Fruit fly (Drosophila melanogaster) whole organism, embryonic: ENCODE measurements around the gene trbl.

Source experiments
- CG10321 ChIP-seq: fragments of 200-800 bp; sonication (Bioruptor generic); IDR thresholded peaks from 2 replicates; pipeline ENCODE4 v1.3.6; 2022; ENCODE audit warnings: missing biosample characterization, missing genetic modification characterization
- CG11456 ChIP-seq: fragments of 200-800 bp; sonication (Bioruptor generic); IDR thresholded peaks from 3 replicates; pipeline ENCODE4 v1.3.6; 2022; ENCODE audit warnings: missing biosample characterization, missing genetic modification characterization
- CG12236 ChIP-seq: fragments of 200-800 bp; sonication (Bioruptor generic); optimal IDR thresholded peaks from 2 replicates; lab custom pipeline; 2016; ENCODE audit warnings: missing biosample characterization, missing genetic modification characterization
- CG1233 ChIP-seq: fragments of 200-800 bp; sonication (Bioruptor generic); optimal IDR thresholded peaks from 4 replicates; lab custom pipeline; 2018; ENCODE audit warnings: missing biosample characterization, mild to moderate bottlenecking, missing genetic modification characterization
- CG12659 ChIP-seq: fragments of 200-800 bp; sonication (Bioruptor generic); optimal IDR thresholded peaks from 3 replicates; lab custom pipeline; 2017; ENCODE audit warnings: mild to moderate bottlenecking, missing biosample characterization, missing genetic modification reagents, missing genetic modification characterization
- CG12744 ChIP-seq: fragments of 200-800 bp; sonication (Bioruptor generic); optimal IDR thresholded peaks from 2 replicates; lab custom pipeline; 2016; ENCODE audit warnings: missing biosample characterization, missing genetic modification characterization
- CG14667 ChIP-seq: fragments of 200-800 bp; sonication (Bioruptor generic); IDR thresholded peaks from 2 replicates; pipeline ENCODE4 v1.3.6; 2022; ENCODE audit warnings: missing biosample characterization, missing genetic modification characterization
- CG14860 ChIP-seq: fragments of 200-800 bp; sonication (Bioruptor generic); IDR thresholded peaks from 3 replicates; pipeline ENCODE4 v1.3.6; 2022; ENCODE audit warnings: missing biosample characterization, missing genetic modification characterization; ENCODE audit not compliant: partially characterized antibody
- CG15479 ChIP-seq: fragments of 200-800 bp; sonication (Bioruptor generic); optimal IDR thresholded peaks from 3 replicates; lab custom pipeline; 2019; ENCODE audit warnings: missing biosample characterization, mild to moderate bottlenecking, missing genetic modification characterization, moderate library complexity
- CG15696 ChIP-seq: fragments of 200-800 bp; sonication (Bioruptor generic); optimal IDR thresholded peaks from 2 replicates; lab custom pipeline; 2019; ENCODE audit warnings: missing biosample characterization, mild to moderate bottlenecking, missing genetic modification characterization, moderate library complexity
- CG18619 ChIP-seq: fragments of 200-800 bp; sonication (Bioruptor generic); optimal IDR thresholded peaks from 3 replicates; lab custom pipeline; 2017; ENCODE audit warnings: missing biosample characterization, mild to moderate bottlenecking, missing genetic modification characterization
- CG2120 ChIP-seq: fragments of 200-800 bp; sonication (Bioruptor generic); optimal IDR thresholded peaks from 3 replicates; lab custom pipeline; 2016; ENCODE audit warnings: missing biosample characterization, missing genetic modification characterization
- CG31388 ChIP-seq: fragments of 200-800 bp; sonication (Bioruptor generic); optimal IDR thresholded peaks from 2 replicates; lab custom pipeline; 2016; ENCODE audit warnings: missing biosample characterization, missing genetic modification characterization
- CG31441 ChIP-seq: fragments of 200-800 bp; sonication (Bioruptor generic); IDR thresholded peaks from 2 replicates; pipeline ENCODE4 v1.3.6; 2022; ENCODE audit warnings: missing biosample characterization, missing genetic modification characterization
- CG32767 ChIP-seq: fragments of 200-800 bp; sonication (Bioruptor generic); IDR thresholded peaks from 2 replicates; pipeline ENCODE4 v1.3.6; 2022; ENCODE audit warnings: missing biosample characterization, missing genetic modification characterization
- CG3281 ChIP-seq: fragments of 200-800 bp; sonication (Bioruptor generic); optimal IDR thresholded peaks from 3 replicates; lab custom pipeline; 2017; ENCODE audit warnings: missing biosample characterization, mild to moderate bottlenecking, missing genetic modification characterization
- CG4360 ChIP-seq: fragments of 200-800 bp; sonication (Bioruptor generic); IDR thresholded peaks from 2 replicates; pipeline ENCODE4 v1.3.6; 2022; ENCODE audit warnings: missing biosample characterization, missing genetic modification characterization
- CG6254 ChIP-seq: fragments of 200-800 bp; sonication (Bioruptor generic); optimal IDR thresholded peaks from 3 replicates; lab custom pipeline; 2017; ENCODE audit warnings: mild to moderate bottlenecking, missing biosample characterization, missing genetic modification reagents, missing genetic modification characterization
- CG6272 ChIP-seq: fragments of 200-800 bp; sonication (Bioruptor generic); IDR thresholded peaks from 2 replicates; pipeline ENCODE4 v1.3.6; 2022; ENCODE audit warnings: missing biosample characterization, missing genetic modification characterization
- CG7839 ChIP-seq: fragments of 200-800 bp; sonication (Bioruptor generic); optimal IDR thresholded peaks from 3 replicates; lab custom pipeline; 2018; ENCODE audit warnings: missing biosample characterization, mild to moderate bottlenecking, missing genetic modification characterization, moderate library complexity
- CG8359 ChIP-seq: fragments of 200-800 bp; sonication (Bioruptor generic); optimal IDR thresholded peaks from 2 replicates; lab custom pipeline; 2017; ENCODE audit warnings: missing biosample characterization, mild to moderate bottlenecking, missing genetic modification characterization, borderline replicate concordance
- CHES-1-like ChIP-seq: fragments of 200-800 bp; sonication (Bioruptor generic); optimal IDR thresholded peaks from 2 replicates; lab custom pipeline; 2016; ENCODE audit warnings: missing biosample characterization, missing genetic modification characterization
- Gsc ChIP-seq: fragments of 200-800 bp; sonication (Bioruptor generic); IDR thresholded peaks from 2 replicates; pipeline ENCODE4 v1.3.6; 2022; ENCODE audit warnings: missing biosample characterization, missing genetic modification characterization
- HmgD ChIP-seq: fragments of 200-800 bp; sonication (Bioruptor generic); optimal IDR thresholded peaks from 3 replicates; lab custom pipeline; 2016; ENCODE audit warnings: missing biosample characterization, missing genetic modification characterization
- Hr39 ChIP-seq: fragments of >200 bp; optimal IDR thresholded peaks from 2 replicates; lab custom pipeline; 2017
- Kr ChIP-seq: fragments of 200-800 bp; sonication (Bioruptor generic); optimal IDR thresholded peaks from 2 replicates; lab custom pipeline; 2017; ENCODE audit warnings: missing biosample characterization, mild to moderate bottlenecking, missing genetic modification characterization
- Meics ChIP-seq: fragments of 200-800 bp; sonication (Bioruptor generic); optimal IDR thresholded peaks from 2 replicates; lab custom pipeline; 2017; ENCODE audit warnings: missing biosample characterization, mild to moderate bottlenecking, missing genetic modification characterization
- NFAT ChIP-seq: fragments of 200-800 bp; sonication (Bioruptor generic); IDR thresholded peaks from 2 replicates; pipeline ENCODE4 v1.3.6; 2022; ENCODE audit warnings: missing biosample characterization, missing genetic modification characterization
- Nf-YC ChIP-seq: fragments of 200-800 bp; optimal IDR thresholded peaks from 3 replicates; lab custom pipeline; 2019; ENCODE audit warnings: missing biosample characterization, mild to moderate bottlenecking, missing genetic modification characterization, moderate library complexity
- Side ChIP-seq: fragments of 200-800 bp; sonication (Bioruptor generic); optimal IDR thresholded peaks from 2 replicates; lab custom pipeline; 2016; ENCODE audit warnings: missing biosample characterization, missing genetic modification characterization
- amos ChIP-seq: fragments of 200-800 bp; sonication (Bioruptor generic); IDR thresholded peaks from 2 replicates; pipeline ENCODE4 v1.3.6; 2022; ENCODE audit warnings: missing biosample characterization, missing genetic modification characterization; ENCODE audit not compliant: partially characterized antibody
- aop ChIP-seq: fragments of 200-800 bp; sonication (Bioruptor generic); IDR thresholded peaks from 2 replicates; pipeline ENCODE4 v1.3.6; 2022; ENCODE audit warnings: missing biosample characterization, missing genetic modification characterization
- ara ChIP-seq: fragments of 200-800 bp; sonication (Bioruptor generic); IDR thresholded peaks from 2 replicates; pipeline ENCODE4 v1.3.6; 2022; ENCODE audit warnings: missing biosample characterization, missing genetic modification characterization
- az2 ChIP-seq: fragments of 200-800 bp; sonication (Bioruptor generic); optimal IDR thresholded peaks from 3 replicates; lab custom pipeline; 2016; ENCODE audit warnings: missing biosample characterization, missing genetic modification characterization
- bab2 ChIP-seq: fragments of 200-800 bp; sonication (Bioruptor generic); optimal IDR thresholded peaks from 2 replicates; lab custom pipeline; 2016; ENCODE audit warnings: missing biosample characterization, missing genetic modification characterization
- bigmax ChIP-seq: fragments of 200-800 bp; sonication (Bioruptor generic); optimal IDR thresholded peaks from 2 replicates; lab custom pipeline; 2018; ENCODE audit warnings: missing biosample characterization, mild to moderate bottlenecking, missing genetic modification characterization
- cad ChIP-seq: fragments of >200 bp; optimal IDR thresholded peaks from 2 replicates; lab custom pipeline; 2017; ENCODE audit warnings: missing biosample characterization, missing genetic modification characterization
- inv ChIP-seq: fragments of 200-800 bp; sonication (Bioruptor generic); IDR thresholded peaks from 2 replicates; pipeline ENCODE4 v1.3.6; 2022; ENCODE audit warnings: missing biosample characterization, missing genetic modification characterization; ENCODE audit not compliant: partially characterized antibody
- jing ChIP-seq: fragments of 200-800 bp; sonication (Bioruptor generic); optimal IDR thresholded peaks from 2 replicates; lab custom pipeline; 2018; ENCODE audit warnings: missing biosample characterization, mild to moderate bottlenecking, missing genetic modification characterization
- kay ChIP-seq: fragments of 200-800 bp; sonication (Bioruptor generic); optimal IDR thresholded peaks from 2 replicates; lab custom pipeline; 2016; ENCODE audit warnings: missing biosample characterization, missing genetic modification characterization
- knrl ChIP-seq: fragments of 200-800 bp; sonication (Bioruptor generic); IDR thresholded peaks from 3 replicates; pipeline ENCODE4 v1.3.6; 2022; ENCODE audit warnings: missing biosample characterization, missing genetic modification characterization; ENCODE audit not compliant: partially characterized antibody
- odd ChIP-seq: fragments of 200-800 bp; sonication (Bioruptor generic); optimal IDR thresholded peaks from 2 replicates; lab custom pipeline; 2017; ENCODE audit warnings: missing biosample characterization, mild to moderate bottlenecking, missing genetic modification characterization
- pan ChIP-seq, 4 experiments: fragments of >200 bp in 3 of 4; fragments of 200-800 bp in 1 of 4; sonication (Bioruptor generic) in 1 of 4; optimal IDR thresholded peaks in 3 of 4; IDR thresholded peaks in 1 of 4; 2 replicates each; pipeline versions ENCODE4 v1.3.6 to Lab custom; 2017 to 2022; ENCODE audit warnings: missing biosample characterization in 2 of 4, missing genetic modification characterization in 2 of 4, mixed read lengths in 1 of 4
- sc ChIP-seq, 3 experiments: fragments of >200 bp in 2 of 3; fragments of 200-800 bp in 1 of 3; sonication (Bioruptor generic) in 1 of 3; optimal IDR thresholded peaks; 2 replicates in 2 of 3; 3 replicates in 1 of 3; lab custom pipeline; 2017; ENCODE audit warnings: mild to moderate bottlenecking in 1 of 3, missing biosample characterization in 1 of 3, missing genetic modification characterization in 1 of 3, missing genetic modification reagents in 1 of 3
- sna ChIP-seq: fragments of 200-800 bp; sonication (Bioruptor generic); IDR thresholded peaks from 2 replicates; pipeline ENCODE4 v1.3.6; 2022; ENCODE audit warnings: missing biosample characterization, missing genetic modification characterization; ENCODE audit not compliant: partially characterized antibody
- ssp ChIP-seq: fragments of 200-800 bp; sonication (Bioruptor generic); IDR thresholded peaks from 2 replicates; pipeline ENCODE4 v1.3.6; 2022; ENCODE audit warnings: missing biosample characterization, missing genetic modification characterization
- tap ChIP-seq: fragments of 200-800 bp; optimal IDR thresholded peaks from 3 replicates; lab custom pipeline; 2019; ENCODE audit warnings: missing biosample characterization, mild to moderate bottlenecking, missing genetic modification characterization, moderate library complexity
- tin ChIP-seq: fragments of 200-800 bp; sonication (Bioruptor generic); optimal IDR thresholded peaks from 3 replicates; lab custom pipeline; 2016; ENCODE audit warnings: missing biosample characterization, missing genetic modification characterization
- toy ChIP-seq: fragments of 200-800 bp; sonication (Bioruptor generic); IDR thresholded peaks from 2 replicates; pipeline ENCODE4 v1.3.6; 2022; ENCODE audit warnings: missing biosample characterization, missing genetic modification characterization

The trbl gene

dm6 chr3L:20402665-20403492 lies 1.5 kb upstream of the trbl start (continued):
- no peak for TF ChIP-seq pan (optimal IDR thresholded peaks at IDR 0.05; lab: Kevin White, UChicago)
- no peak for TF ChIP-seq pan (GFP tag; optimal IDR thresholded peaks at IDR 0.05 in 1 of 2, IDR thresholded peaks at IDR 0.05 in 1 of 2)
- peak; percentile 95 for TF ChIP-seq CG15696 (tag; lab: Kevin White, UChicago)
- TF ChIP-seq CG11456: no peak
- TF ChIP-seq CG15479 (GFP tag; lab: Kevin White, UChicago): peak; percentile 100
- TF ChIP-seq Nf-YC (tag; lab: Kevin White, UChicago): no peak
- TF ChIP-seq aop: no peak
- TF ChIP-seq CG12659: no peak
- TF ChIP-seq az2 (GFP tag; lab: Kevin White, UChicago): peak; percentile 13
- TF ChIP-seq kay (GFP tag; lab: Kevin White, UChicago): no peak
- no peak for TF ChIP-seq CG12744 (GFP tag; lab: Kevin White, UChicago)
- TF ChIP-seq Hr39 (lab: Kevin White, UChicago): no peak
- no peak for TF ChIP-seq CG8359 (GFP tag; lab: Kevin White, UChicago)
- TF ChIP-seq CG6272 (GFP tag; lab: Robert Waterston, UW): no peak
- TF ChIP-seq ara: no peak
- TF ChIP-seq ssp (GFP tag; lab: Robert Waterston, UW): no peak
- TF ChIP-seq CG12236 (GFP tag; lab: Kevin White, UChicago): peak; percentile 6
- TF ChIP-seq odd (GFP tag; lab: Kevin White, UChicago): no peak
- no peak for TF ChIP-seq CG10321 (GFP tag; lab: Robert Waterston, UW)
- TF ChIP-seq inv: no peak
- no peak for TF ChIP-seq jing
- 0 out of 2 replicates have a peak, but pooled peaks have one; percentile 39 for TF ChIP-seq amos (GFP tag; lab: Robert Waterston, UW)
- TF ChIP-seq knrl (GFP tag; lab: Robert Waterston, UW): no peak
- TF ChIP-seq CG32767 (GFP tag; lab: Robert Waterston, UW): no peak
- no peak for TF ChIP-seq Meics
- peak; percentile 56 for TF ChIP-seq CG31441
- TF ChIP-seq HmgD: no peak
- no peak for TF ChIP-seq CG18619
- no peak for TF ChIP-seq sna (GFP tag; lab: Robert Waterston, UW)
- no peak for TF ChIP-seq NFAT
- TF ChIP-seq CG6254: peak; percentile 37
- TF ChIP-seq CG7839 (tag; lab: Kevin White, UChicago): peak; percentile 43
- no peak for TF ChIP-seq CG31388 (GFP tag; lab: Kevin White, UChicago)
- no peak for TF ChIP-seq tin
- no peak for TF ChIP-seq bab2 (GFP tag; lab: Kevin White, UChicago)
- no peak for TF ChIP-seq bigmax (GFP tag; lab: Kevin White, UChicago)
- TF ChIP-seq tap (tag; lab: Kevin White, UChicago): no peak
- no peak for TF ChIP-seq toy (GFP tag; lab: Robert Waterston, UW)
- no peak for TF ChIP-seq CG14667 (GFP tag; lab: Robert Waterston, UW)
- TF ChIP-seq CG14860 (GFP tag; lab: Robert Waterston, UW): no peak
- no peak for TF ChIP-seq Gsc
- TF ChIP-seq cad (GFP tag; lab: Kevin White, UChicago): peak; percentile 64
- no peak for TF ChIP-seq sc (optimal IDR thresholded peaks at IDR 0.05; lab: Kevin White, UChicago)
- peak; percentile 50 for TF ChIP-seq sc (GFP tag; optimal IDR thresholded peaks at IDR 0.05; lab: Kevin White, UChicago)
- TF ChIP-seq CG2120 (GFP tag; lab: Kevin White, UChicago): no peak
- TF ChIP-seq Kr (GFP tag; lab: Kevin White, UChicago): no peak
- peak; percentile 12 for TF ChIP-seq CHES-1-like (GFP tag; lab: Kevin White, UChicago)
- TF ChIP-seq CG4360 (GFP tag; lab: Robert Waterston, UW): no peak
- TF ChIP-seq CG1233 (GFP tag; lab: Kevin White, UChicago): peak; percentile 7
- TF ChIP-seq Side (GFP tag; lab: Kevin White, UChicago): no peak
- TF ChIP-seq CG3281 (GFP tag; lab: Kevin White, UChicago): no peak
